Fruit fly (Drosophila melanogaster) whole organism: ENCODE measurements around the gene Naa20B.

Experiments
- pan ChIP-seq: fragments of >200 bp; optimal IDR thresholded peaks from 2 replicates; lab custom pipeline; 2017
- psq ChIP-seq: fragments of >200 bp; optimal IDR thresholded peaks from 2 replicates; lab custom pipeline; 2017
- usp ChIP-seq: fragments of >200 bp; optimal IDR thresholded peaks from 2 replicates; lab custom pipeline; 2017; ENCODE audit warnings: missing biosample characterization, missing genetic modification characterization, mixed read lengths

- no peak for TF ChIP-seq usp
- no peak for TF ChIP-seq psq (lab: Kevin White, UChicago)
- no peak for TF ChIP-seq pan
Measured at dm6 chr2L:13231739-13232138, 25.5 kb upstream of the Naa20B start, which contains the start of gene Prosalpha6T.
